Worm (Caenorhabditis elegans) whole organism, early embryonic: Measurements from ENCODE around the gene T10B10.8.

Source experiments
- ama-1 ChIP-seq: fragments of 150-350 bp; optimal IDR thresholded peaks from 2 replicates; lab custom pipeline; 2014
- flt-1 ChIP-seq: fragments of 200-800 bp; sonication (Bioruptor generic); IDR thresholded peaks from 2 replicates; pipeline ENCODE4 v1.3.6; 2022; ENCODE audit warnings: missing genetic modification characterization, missing compliant biosample characterization
- hmg-4 ChIP-seq: fragments of 200-800 bp; sonication (Bioruptor generic); optimal IDR thresholded peaks from 2 replicates; lab custom pipeline; 2018; ENCODE audit warnings: mild to moderate bottlenecking, missing genetic modification characterization, missing compliant biosample characterization

DNA sequence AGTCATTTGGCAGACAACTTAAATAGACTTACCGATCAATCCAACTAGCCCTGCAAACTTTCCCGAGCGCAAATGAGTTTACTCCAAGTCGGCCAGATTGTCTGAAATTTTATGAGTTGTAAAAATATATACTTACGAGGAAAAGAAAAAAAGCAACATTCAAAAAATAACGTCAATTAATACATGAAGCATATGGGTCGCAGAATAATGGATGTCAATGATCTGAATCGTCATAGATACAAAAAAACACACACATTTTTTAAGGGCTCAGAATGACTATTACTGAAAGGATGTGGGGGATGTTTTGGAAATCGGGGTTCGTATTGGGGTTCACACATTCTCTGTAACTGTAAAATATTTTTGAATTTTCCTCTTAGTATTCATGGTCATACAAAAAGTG is 18.4 kb downstream of the T10B10.8 start, which contains the start of gene unc-7:
- TF ChIP-seq ama-1 (lab: Kevin White, UChicago) (no peak), hmg-4 (GFP tag; lab: Kevin White, UChicago) (no peak), flt-1 (GFP tag; lab: Robert Waterston, UW) (no peak)
